Worm (Caenorhabditis elegans) whole organism, L4 larva: Measurements from ENCODE around the gene tbb-4.

ENCODE experiments used
- D1046.2 ChIP-seq: fragments of 200-800 bp; sonication (Bioruptor generic); IDR thresholded peaks from 2 replicates; pipeline ENCODE4 v1.3.6; 2022; ENCODE audit warnings: missing genetic modification characterization, missing compliant biosample characterization
- F37D6.2 ChIP-seq: sonication (generic microtip); optimal IDR thresholded peaks from 2 replicates; lab custom pipeline; 2016; ENCODE audit warnings: mild to moderate bottlenecking, missing genetic modification characterization, missing compliant biosample characterization
- T20F7.1 ChIP-seq: fragments of 200-800 bp; sonication (Bioruptor generic); optimal IDR thresholded peaks from 2 replicates; lab custom pipeline; 2018; ENCODE audit warnings: mild to moderate bottlenecking, missing genetic modification characterization, missing compliant biosample characterization
- Y105C5A.15 ChIP-seq: fragments of 200-800 bp; sonication (Bioruptor generic); IDR thresholded peaks from 2 replicates; pipeline ENCODE4 v1.3.6; 2022; ENCODE audit warnings: missing genetic modification characterization, missing compliant biosample characterization
- Y48G9A.11 ChIP-seq: fragments of 200-800 bp; sonication (Bioruptor generic); IDR thresholded peaks from 2 replicates; pipeline ENCODE4 v1.3.6; 2022; ENCODE audit warnings: missing genetic modification reagents, missing genetic modification characterization, missing compliant biosample characterization
- Y75B8A.6 ChIP-seq: fragments of 200-800 bp; sonication (Bioruptor generic); IDR thresholded peaks from 2 replicates; pipeline ENCODE4 v1.3.6; 2022; ENCODE audit warnings: missing genetic modification reagents, missing genetic modification characterization, missing compliant biosample characterization
- ZK337.2 ChIP-seq: fragments of 200-800 bp; sonication (Bioruptor generic); IDR thresholded peaks from 2 replicates; pipeline ENCODE4 v1.3.6; 2022; ENCODE audit warnings: missing genetic modification reagents, missing genetic modification characterization, missing compliant biosample characterization
- ZK546.5 ChIP-seq, 2 experiments: sonication (generic microtip); optimal IDR thresholded peaks; 2 replicates each; lab custom pipeline; 2017; ENCODE audit warnings: missing biosample characterization in 2 of 2, missing genetic modification characterization in 2 of 2
- attf-4 ChIP-seq: sonication (generic microtip); optimal IDR thresholded peaks from 3 replicates; lab custom pipeline; 2017; ENCODE audit warnings: missing biosample characterization, missing genetic modification characterization
- ceh-62 ChIP-seq: sonication (generic microtip); optimal IDR thresholded peaks from 2 replicates; lab custom pipeline; 2017; ENCODE audit warnings: missing biosample characterization, missing genetic modification characterization
- ceh-82 ChIP-seq: sonication (generic microtip); optimal IDR thresholded peaks from 2 replicates; lab custom pipeline; 2017; ENCODE audit warnings: missing biosample characterization, missing genetic modification characterization
- ces-1 ChIP-seq: fragments of 150-350 bp; sonication (generic microtip); optimal IDR thresholded peaks from 4 replicates; lab custom pipeline; 2014; ENCODE audit warnings: missing biosample characterization, missing genetic modification reagents, missing genetic modification characterization
- daf-16 ChIP-seq, 3 experiments: sonication (generic microtip); optimal IDR thresholded peaks; 2 replicates each; lab custom pipeline; 2016 to 2017; ENCODE audit warnings: missing genetic modification characterization in 3 of 3, missing genetic modification reagents in 3 of 3, mild to moderate bottlenecking in 2 of 3, missing compliant biosample characterization in 2 of 3, missing biosample characterization in 1 of 3, moderate library complexity in 1 of 3
- daf-19 ChIP-seq: fragments of 200-800 bp; sonication (Bioruptor generic); conservative IDR thresholded peaks from 2 replicates; pipeline ENCODE4 v1.3.6; 2022; ENCODE audit warnings: missing genetic modification characterization, missing compliant biosample characterization
- dmd-6 ChIP-seq: fragments of 200-800 bp; sonication (Bioruptor generic); IDR thresholded peaks from 2 replicates; pipeline ENCODE4 v1.3.6; 2022; ENCODE audit warnings: missing genetic modification reagents, missing genetic modification characterization, missing compliant biosample characterization
- dpl-1 ChIP-seq: fragments of 150-350 bp; optimal IDR thresholded peaks from 2 replicates; lab custom pipeline; 2014; ENCODE audit warnings: missing biosample characterization, missing genetic modification reagents, missing genetic modification characterization
- duxl-1 ChIP-seq: sonication (generic microtip); optimal IDR thresholded peaks from 2 replicates; lab custom pipeline; 2016; ENCODE audit warnings: mild to moderate bottlenecking, missing genetic modification characterization, moderate library complexity, missing compliant biosample characterization; ENCODE audit not compliant: poor library complexity
- egl-43 ChIP-seq: fragments of 200-800 bp; sonication (Bioruptor generic); IDR thresholded peaks from 2 replicates; pipeline ENCODE4 v1.3.6; 2022; ENCODE audit warnings: missing genetic modification reagents, missing genetic modification characterization, missing compliant biosample characterization
- hif-1 ChIP-seq, 2 experiments: sonication (generic microtip); optimal IDR thresholded peaks; 2 replicates each; lab custom pipeline; 2016 to 2017; ENCODE audit warnings: missing compliant biosample characterization in 2 of 2, missing genetic modification characterization in 2 of 2, missing genetic modification reagents in 2 of 2, missing genotype in 2 of 2, mild to moderate bottlenecking in 1 of 2
- hlh-11 ChIP-seq: fragments of 200-800 bp; sonication (Bioruptor generic); optimal IDR thresholded peaks from 2 replicates; lab custom pipeline; 2018; ENCODE audit warnings: mild to moderate bottlenecking, missing genetic modification characterization, missing compliant biosample characterization
- jun-1 ChIP-seq: fragments of 150-350 bp; optimal IDR thresholded peaks from 2 replicates; lab custom pipeline; 2014; ENCODE audit warnings: missing biosample characterization, missing genetic modification reagents, missing genetic modification characterization
- lin-1 ChIP-seq: fragments of 200-800 bp; sonication (Bioruptor generic); IDR thresholded peaks from 2 replicates; pipeline ENCODE4 v1.3.6; 2022; ENCODE audit warnings: missing genetic modification reagents, missing genetic modification characterization, missing compliant biosample characterization
- lin-15B ChIP-seq: fragments of 150-350 bp; sonication (generic microtip); optimal IDR thresholded peaks from 3 replicates; lab custom pipeline; 2014; ENCODE audit warnings: missing biosample characterization, missing genetic modification characterization
- lin-29 ChIP-seq: fragments of 200-800 bp; sonication (Bioruptor generic); IDR thresholded peaks from 2 replicates; pipeline ENCODE4 v1.3.6; 2022; ENCODE audit warnings: missing genetic modification reagents, missing genetic modification characterization, missing compliant biosample characterization
- madf-5 ChIP-seq, 2 experiments: fragments of 200-800 bp; sonication (Bioruptor generic); IDR thresholded peaks; 2 replicates each; pipeline ENCODE4 v1.3.6; 2022; ENCODE audit warnings: missing compliant biosample characterization in 2 of 2, missing genetic modification characterization in 2 of 2
- madf-9 ChIP-seq: fragments of 200-800 bp; sonication (Bioruptor generic); conservative IDR thresholded peaks from 2 replicates; pipeline ENCODE4 v1.3.6; 2022; ENCODE audit warnings: missing genetic modification reagents, missing genetic modification characterization, missing compliant biosample characterization
- mdl-1 ChIP-seq, 2 experiments: fragments of 150-350 bp in 1 of 2; sonication (generic microtip) in 1 of 2; optimal IDR thresholded peaks; 2 replicates each; lab custom pipeline; 2014 to 2017; ENCODE audit warnings: missing biosample characterization in 2 of 2, missing genetic modification characterization in 2 of 2
- mdt-29 ChIP-seq: fragments of 200-800 bp; sonication (Bioruptor generic); IDR thresholded peaks from 2 replicates; pipeline ENCODE4 v1.3.6; 2022; ENCODE audit warnings: missing genetic modification reagents, missing genetic modification characterization, missing compliant biosample characterization
- mep-1 ChIP-seq: fragments of 150-350 bp; sonication (generic microtip); optimal IDR thresholded peaks from 3 replicates; lab custom pipeline; 2014; ENCODE audit warnings: missing biosample characterization, missing genetic modification characterization
- mxl-2 ChIP-seq: fragments of 200-800 bp; sonication (Bioruptor generic); conservative IDR thresholded peaks from 2 replicates; pipeline ENCODE4 v1.3.6; 2022; ENCODE audit warnings: missing genetic modification reagents, missing genetic modification characterization, missing compliant biosample characterization
- nhr-111 ChIP-seq: fragments of 200-800 bp; sonication (Bioruptor generic); optimal IDR thresholded peaks from 2 replicates; lab custom pipeline; 2018; ENCODE audit warnings: mild to moderate bottlenecking, missing genetic modification characterization, missing compliant biosample characterization
- nhr-237 ChIP-seq: sonication (generic microtip); optimal IDR thresholded peaks from 2 replicates; lab custom pipeline; 2017; ENCODE audit warnings: missing biosample characterization, missing genetic modification characterization
- nhr-25 ChIP-seq: sonication (generic microtip); optimal IDR thresholded peaks from 2 replicates; lab custom pipeline; 2017; ENCODE audit warnings: missing genetic modification characterization, mild to moderate bottlenecking, missing compliant biosample characterization, antibody characterized with exemption, moderate library complexity, borderline replicate concordance; ENCODE audit not compliant: insufficient read depth
- nhr-42 ChIP-seq: fragments of 200-800 bp; sonication (Bioruptor generic); IDR thresholded peaks from 2 replicates; pipeline ENCODE4 v1.3.6; 2022; ENCODE audit warnings: missing genetic modification characterization, missing compliant biosample characterization
- nhr-48 ChIP-seq: sonication (generic microtip); optimal IDR thresholded peaks from 2 replicates; lab custom pipeline; 2016; ENCODE audit warnings: mild to moderate bottlenecking, missing genetic modification characterization, missing compliant biosample characterization
- nhr-6 ChIP-seq: fragments of 150-350 bp; optimal IDR thresholded peaks from 2 replicates; lab custom pipeline; 2014; ENCODE audit warnings: missing biosample characterization, missing genetic modification characterization
- rbr-2 ChIP-seq: sonication (generic microtip); optimal IDR thresholded peaks from 2 replicates; lab custom pipeline; 2016; ENCODE audit warnings: missing genotype, missing genetic modification characterization, missing compliant biosample characterization
- saeg-2 ChIP-seq: fragments of 200-800 bp; sonication (Bioruptor generic); IDR thresholded peaks from 2 replicates; pipeline ENCODE4 v1.3.6; 2022; ENCODE audit warnings: missing genetic modification reagents, missing genetic modification characterization, missing compliant biosample characterization
- snpc-1.2 ChIP-seq: fragments of 200-800 bp; sonication (Bioruptor generic); IDR thresholded peaks from 2 replicates; pipeline ENCODE4 v1.3.6; 2022; ENCODE audit warnings: missing genetic modification reagents, missing genetic modification characterization, missing compliant biosample characterization
- spr-3 ChIP-seq: fragments of 200-800 bp; sonication (Bioruptor generic); optimal IDR thresholded peaks from 2 replicates; lab custom pipeline; 2018; ENCODE audit warnings: mild to moderate bottlenecking, missing genetic modification characterization, missing compliant biosample characterization
- tra-1 ChIP-seq: fragments of 200-800 bp; sonication (Bioruptor generic); IDR thresholded peaks from 2 replicates; pipeline ENCODE4 v1.3.6; 2022; ENCODE audit warnings: missing genetic modification reagents, missing genetic modification characterization, missing compliant biosample characterization
- unc-130 ChIP-seq: sonication (generic microtip); optimal IDR thresholded peaks from 2 replicates; lab custom pipeline; 2016; ENCODE audit warnings: missing genetic modification reagents, missing genetic modification characterization, missing compliant biosample characterization
- unc-39 ChIP-seq: sonication (generic microtip); optimal IDR thresholded peaks from 2 replicates; lab custom pipeline; 2017; ENCODE audit warnings: missing biosample characterization, missing genetic modification characterization
- unc-62 ChIP-seq, 3 experiments: fragments of 150-350 bp in 1 of 3; sonication (generic microtip); optimal IDR thresholded peaks in 2 of 3; peaks in 1 of 3; 1 replicate in 1 of 3; 2 replicates in 2 of 3; lab custom pipeline; 2014 to 2017; ENCODE audit warnings: missing biosample characterization in 3 of 3, missing genetic modification characterization in 3 of 3, missing genetic modification reagents in 3 of 3, missing genotype in 1 of 3
- zag-1 ChIP-seq: fragments of 150-350 bp; optimal IDR thresholded peaks from 2 replicates; lab custom pipeline; 2014; ENCODE audit warnings: missing biosample characterization, missing genetic modification characterization
- zfp-2 ChIP-seq: sonication (generic microtip); optimal IDR thresholded peaks from 2 replicates; lab custom pipeline; 2016; ENCODE audit warnings: mild to moderate bottlenecking, missing genetic modification characterization, missing compliant biosample characterization
- zip-11 ChIP-seq: fragments of 200-800 bp; sonication (Bioruptor generic); IDR thresholded peaks from 2 replicates; pipeline ENCODE4 v1.3.6; 2022; ENCODE audit warnings: missing genetic modification characterization, missing compliant biosample characterization
- zip-2 ChIP-seq: fragments of 150-350 bp; optimal IDR thresholded peaks from 2 replicates; lab custom pipeline; 2014; ENCODE audit warnings: missing biosample characterization, missing genetic modification characterization
- ztf-11 ChIP-seq: fragments of 150-350 bp; optimal IDR thresholded peaks from 2 replicates; lab custom pipeline; 2014; ENCODE audit warnings: missing biosample characterization, missing genetic modification characterization

The tbb-4 gene

ce11 chrX:9467573-9467972, 30.9 kb upstream of the tbb-4 start (continued):
- TF ChIP-seq mdl-1 (tag; optimal IDR thresholded peaks at IDR 0.05; lab: Kevin White, UChicago): peak in 1 of 2 experiments; percentile 59
- no peak for TF ChIP-seq ceh-82 (tag; lab: Kevin White, UChicago)
- peak; percentile 58; the same call in 1 of the 2 replicates for TF ChIP-seq zip-11 (GFP tag; lab: Robert Waterston, UW)
- TF ChIP-seq ceh-62 (tag; lab: Kevin White, UChicago): no peak
- TF ChIP-seq Y75B8A.6 (GFP tag; lab: Robert Waterston, UW): 0 out of 2 replicates have a peak, but pooled peaks have one; percentile 14
- peak; percentile 96 for TF ChIP-seq egl-43 (GFP tag; lab: Robert Waterston, UW)
- TF ChIP-seq hif-1 (tag; optimal IDR thresholded peaks at IDR 0.05; lab: Kevin White, UChicago): peak in 1 of 2 experiments; percentile 40
- peak; percentile 79 for TF ChIP-seq lin-1 (GFP tag; lab: Robert Waterston, UW)
- TF ChIP-seq nhr-48 (tag; lab: Kevin White, UChicago): peak; percentile 66
- no peak for TF ChIP-seq unc-62 (GFP tag; optimal IDR thresholded peaks at IDR 0.05 in 1 of 2; lab: Kevin White, UChicago)
- TF ChIP-seq unc-62 (tag; optimal IDR thresholded peaks at IDR 0.05; lab: Kevin White, UChicago): no peak
- TF ChIP-seq hlh-11 (tag; lab: Kevin White, UChicago): peak; percentile 59
- TF ChIP-seq nhr-6 (tag; lab: Kevin White, UChicago): peak; percentile 10
- peak; percentile 63; the same call in 1 of the 2 replicates for TF ChIP-seq daf-19 (GFP tag; lab: Robert Waterston, UW)
- no peak for TF ChIP-seq lin-15B (tag; lab: Kevin White, UChicago)
- no peak for TF ChIP-seq attf-4 (tag; lab: Kevin White, UChicago)
- peak; percentile 71 for TF ChIP-seq jun-1 (tag; lab: Kevin White, UChicago)
- TF ChIP-seq Y105C5A.15 (GFP tag; lab: Robert Waterston, UW): peak; percentile 15; the same call in 1 of the 2 replicates
- TF ChIP-seq zip-2 (tag; lab: Kevin White, UChicago): peak; percentile 79
- no peak; the same call in none of the 2 replicates for TF ChIP-seq mdt-29 (GFP tag; lab: Robert Waterston, UW)
- no peak for TF ChIP-seq unc-39
- peak; percentile 86 for TF ChIP-seq rbr-2 (tag; lab: Kevin White, UChicago)
- peak; percentile 87 for TF ChIP-seq nhr-42 (GFP tag; lab: Robert Waterston, UW)
- peak; percentile 84 for TF ChIP-seq mep-1 (tag; lab: Kevin White, UChicago)
- peak; percentile 17 for TF ChIP-seq nhr-111
- TF ChIP-seq spr-3 (GFP tag; lab: Kevin White, UChicago): peak; percentile 19
- TF ChIP-seq ZK337.2: peak; percentile 67
- TF ChIP-seq ztf-11 (tag; lab: Kevin White, UChicago): no peak
- TF ChIP-seq ZK546.5 (tag; optimal IDR thresholded peaks at IDR 0.05; lab: Kevin White, UChicago): no peak
- 0 out of 2 replicates have a peak, but pooled peaks have one; percentile 60 for TF ChIP-seq D1046.2
- peak; percentile 61; the same call in 1 of the 2 replicates for TF ChIP-seq lin-29 (GFP tag; lab: Robert Waterston, UW)
- TF ChIP-seq dpl-1 (GFP tag; lab: Kevin White, UChicago): no peak
- peak; percentile 70 to 74 for TF ChIP-seq daf-16 (GFP tag; optimal IDR thresholded peaks at IDR 0.05; lab: Kevin White, UChicago)
- TF ChIP-seq daf-16 (tag; optimal IDR thresholded peaks at IDR 0.05; lab: Kevin White, UChicago): no peak
- TF ChIP-seq unc-130 (GFP tag; lab: Kevin White, UChicago): peak; percentile 1
- TF ChIP-seq dmd-6: no peak; the same call in 1 of the 2 replicates
- peak; percentile 51 for TF ChIP-seq ces-1 (GFP tag; lab: Kevin White, UChicago)
- peak; percentile 79 for TF ChIP-seq tra-1 (GFP tag; lab: Robert Waterston, UW)
- peak; percentile 51 for TF ChIP-seq T20F7.1
- TF ChIP-seq snpc-1.2 (GFP tag; lab: Robert Waterston, UW): peak; percentile 92
- no peak for TF ChIP-seq zag-1 (tag; lab: Kevin White, UChicago)
- peak; percentile 75 to 87; a peak in 3 of 4 replicates for TF ChIP-seq madf-5 (GFP tag; IDR thresholded peaks at IDR 0.05; lab: Robert Waterston, UW)
- no peak for TF ChIP-seq nhr-237
- no peak; the same call in 1 of the 2 replicates for TF ChIP-seq mxl-2
- peak; percentile 66 for TF ChIP-seq Y48G9A.11 (GFP tag; lab: Robert Waterston, UW)
- peak; percentile 90 for TF ChIP-seq duxl-1 (tag; lab: Kevin White, UChicago)
- TF ChIP-seq nhr-25: peak; percentile 73
- peak; percentile 89 for TF ChIP-seq madf-9 (GFP tag; lab: Robert Waterston, UW)
- TF ChIP-seq saeg-2 (GFP tag; lab: Robert Waterston, UW): no peak
- peak; percentile 55 for TF ChIP-seq zfp-2 (tag; lab: Kevin White, UChicago)
- TF ChIP-seq F37D6.2 (tag; lab: Kevin White, UChicago): peak; percentile 89
